Fruit fly (Drosophila melanogaster) ovary, adult (tissue): ENCODE results near the gene lmgB.
A peak's percentile ranks its signal among the peaks of the same experiment; 100 is the strongest.

Experiments used
- CG17801 ChIP-seq: fragments of 200-800 bp; optimal IDR thresholded peaks from 2 replicates; lab custom pipeline; 2019; ENCODE audit warnings: missing biosample characterization, mild to moderate bottlenecking, missing genetic modification characterization, moderate library complexity; ENCODE audit not compliant: partially characterized antibody

Gene lmgB

DNA sequence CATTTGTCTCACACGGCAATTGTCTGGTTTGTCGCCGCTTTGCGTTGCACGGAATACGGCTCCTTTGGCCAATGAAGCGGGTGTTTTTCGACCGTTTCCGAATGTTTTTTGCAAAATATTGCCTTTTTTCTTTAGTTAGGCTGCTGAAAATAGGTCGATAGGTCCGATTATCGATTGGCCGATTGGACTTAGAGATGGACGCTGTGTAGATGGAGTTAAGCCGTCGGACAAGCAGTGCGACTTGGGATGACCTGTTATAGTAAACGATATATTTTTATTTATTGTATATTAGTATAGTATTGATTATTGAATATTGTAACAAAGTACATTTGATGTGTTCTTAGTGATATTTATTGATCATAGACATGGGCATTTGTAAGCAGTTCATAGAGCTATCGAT is at the start of gene lmgB, which contains the start of gene lmgA:
TSS of gene lmgB (minus strand) at position 301 of the 400 bp plus-strand sequence.
TSS of gene lmgA (minus strand) at position 301 of the 400 bp plus-strand sequence.
- peak; percentile 55 for TF ChIP-seq CG17801

DNA sequence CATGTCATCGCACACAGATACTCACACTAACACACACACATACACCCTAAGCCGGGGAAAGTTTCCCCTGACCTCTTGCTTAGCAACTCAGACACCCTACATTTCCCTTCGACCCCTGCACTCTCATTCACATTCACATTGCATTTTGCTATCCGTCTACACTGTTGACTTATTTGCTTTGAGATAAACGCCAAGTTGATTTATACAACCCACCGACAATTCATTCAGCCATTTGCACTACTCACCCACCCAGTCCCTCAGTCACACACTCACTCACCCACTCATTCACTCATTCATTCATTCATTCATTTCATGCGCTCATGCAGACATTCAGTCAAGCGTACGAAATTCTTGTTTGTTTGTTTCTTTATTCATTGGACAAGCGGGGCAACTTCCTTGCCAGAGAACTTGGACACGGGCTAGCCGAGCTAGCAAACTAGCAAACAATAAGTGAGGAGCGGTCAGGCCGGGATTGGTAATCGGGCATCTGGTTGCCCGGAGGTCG is 48.1 kb upstream of the lmgB start:
- TF ChIP-seq CG17801, result no peak

DNA sequence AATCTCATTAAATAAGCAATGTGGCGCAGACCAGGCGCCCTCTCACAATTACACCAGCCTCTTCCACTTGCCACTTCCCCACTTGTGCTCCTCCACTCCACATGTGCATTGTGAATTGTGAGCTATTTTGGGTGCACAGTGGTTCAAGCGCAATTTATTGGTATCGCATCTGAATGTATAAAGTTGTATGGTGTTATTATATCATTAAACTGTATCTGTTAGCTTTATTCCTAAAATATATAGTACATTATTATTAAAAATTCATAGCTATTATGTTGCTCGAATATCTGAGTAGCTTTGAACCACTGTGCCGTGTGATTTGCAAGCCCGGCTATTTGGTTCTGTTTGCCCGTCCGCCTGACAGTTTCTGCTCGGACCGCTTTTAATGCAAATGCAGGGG is 46.5 kb upstream of the lmgB start:
- TF ChIP-seq CG17801, result peak; percentile 66

DNA sequence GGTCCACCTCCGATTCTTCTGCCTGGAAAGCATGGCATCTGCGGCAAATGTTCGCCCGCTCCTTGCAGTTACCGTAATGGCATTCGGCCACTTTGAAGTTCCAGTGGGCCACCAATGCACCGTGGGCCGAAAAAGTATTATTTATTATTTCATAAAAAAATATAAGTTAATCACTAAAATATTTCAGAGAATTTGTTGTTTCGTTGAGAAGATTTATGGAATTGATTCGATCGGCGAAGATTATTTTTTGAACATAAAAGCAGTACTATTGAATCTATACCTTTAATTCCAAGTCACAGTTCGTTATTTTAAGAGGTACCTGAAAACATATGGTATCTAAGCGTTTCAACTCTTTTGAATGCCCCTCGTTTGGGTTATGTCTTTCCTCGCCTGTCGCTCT is 45.8 kb upstream of the lmgB start:
- no peak for TF ChIP-seq CG17801

DNA sequence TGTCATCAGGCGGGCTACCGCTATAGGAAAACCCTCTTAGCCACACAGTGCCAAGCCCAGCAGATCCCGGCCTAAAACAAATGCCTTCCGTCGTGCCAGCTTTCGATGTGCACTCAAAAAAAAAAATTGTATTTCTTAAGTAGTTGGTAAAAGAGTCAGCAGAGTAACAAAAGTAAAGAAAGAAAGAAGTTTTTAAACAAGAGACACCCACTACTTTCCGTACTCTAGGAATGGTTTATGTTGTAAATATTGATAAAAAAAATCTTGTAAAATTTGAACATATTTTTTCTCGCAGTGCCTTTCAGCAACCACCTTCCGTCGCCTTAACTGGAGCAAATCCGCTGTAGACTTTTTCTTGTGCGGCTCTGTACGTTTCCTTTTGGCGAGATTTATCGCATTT is 44.5 kb upstream of the lmgB start:
- TF ChIP-seq CG17801, result no peak

DNA sequence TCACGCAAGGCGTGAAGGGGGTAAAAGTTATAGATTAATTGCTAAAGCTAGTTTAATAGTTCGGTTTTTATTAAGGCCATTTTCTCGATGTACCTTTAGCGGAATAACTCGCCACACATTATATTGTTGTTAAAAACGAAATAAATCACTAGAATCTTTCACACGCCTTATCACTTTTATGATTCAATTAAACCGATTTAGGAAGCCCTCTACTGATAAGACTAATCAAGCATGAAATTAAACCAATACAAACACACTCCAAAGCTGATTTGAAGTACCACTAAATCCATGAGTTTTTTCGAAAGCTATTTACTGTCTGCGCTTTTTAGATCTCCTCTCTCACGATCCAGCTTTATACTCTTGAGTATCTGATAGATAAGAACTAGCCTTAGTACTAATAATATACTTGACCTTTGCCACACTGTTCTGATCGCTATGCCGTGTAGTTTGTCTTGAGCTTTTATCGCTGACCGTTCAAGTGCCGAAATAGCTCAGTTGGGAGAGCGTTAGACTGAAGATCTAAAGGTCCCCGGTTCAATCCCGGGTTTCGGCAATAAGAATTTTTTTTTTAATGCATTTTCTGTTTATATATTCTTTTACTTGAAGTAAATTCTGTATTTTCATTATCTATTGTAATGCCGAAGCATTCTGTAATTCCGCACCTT is 42.1 kb upstream of the lmgB start:
- peak; percentile 2 for TF ChIP-seq CG17801

DNA sequence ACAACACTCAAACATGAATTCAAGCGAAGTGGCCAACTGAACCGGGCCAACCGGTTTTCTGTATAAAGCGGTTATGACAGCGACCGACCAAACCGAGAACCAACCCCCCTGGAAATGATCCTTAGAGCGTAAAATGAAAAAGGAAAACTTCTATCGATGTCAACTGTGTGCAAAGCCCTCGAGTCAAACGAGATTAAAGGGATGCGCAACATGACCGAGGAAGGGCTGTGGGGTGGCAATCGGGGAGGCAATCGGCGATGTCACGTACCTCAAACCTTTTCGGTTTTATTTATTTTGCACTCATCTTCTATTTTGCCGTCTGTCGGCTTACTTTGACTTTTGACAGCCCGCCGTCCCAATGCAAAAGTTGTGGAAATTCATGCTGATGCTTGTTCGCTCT is 27.8 kb upstream of the lmgB start:
- TF ChIP-seq CG17801, result no peak

DNA sequence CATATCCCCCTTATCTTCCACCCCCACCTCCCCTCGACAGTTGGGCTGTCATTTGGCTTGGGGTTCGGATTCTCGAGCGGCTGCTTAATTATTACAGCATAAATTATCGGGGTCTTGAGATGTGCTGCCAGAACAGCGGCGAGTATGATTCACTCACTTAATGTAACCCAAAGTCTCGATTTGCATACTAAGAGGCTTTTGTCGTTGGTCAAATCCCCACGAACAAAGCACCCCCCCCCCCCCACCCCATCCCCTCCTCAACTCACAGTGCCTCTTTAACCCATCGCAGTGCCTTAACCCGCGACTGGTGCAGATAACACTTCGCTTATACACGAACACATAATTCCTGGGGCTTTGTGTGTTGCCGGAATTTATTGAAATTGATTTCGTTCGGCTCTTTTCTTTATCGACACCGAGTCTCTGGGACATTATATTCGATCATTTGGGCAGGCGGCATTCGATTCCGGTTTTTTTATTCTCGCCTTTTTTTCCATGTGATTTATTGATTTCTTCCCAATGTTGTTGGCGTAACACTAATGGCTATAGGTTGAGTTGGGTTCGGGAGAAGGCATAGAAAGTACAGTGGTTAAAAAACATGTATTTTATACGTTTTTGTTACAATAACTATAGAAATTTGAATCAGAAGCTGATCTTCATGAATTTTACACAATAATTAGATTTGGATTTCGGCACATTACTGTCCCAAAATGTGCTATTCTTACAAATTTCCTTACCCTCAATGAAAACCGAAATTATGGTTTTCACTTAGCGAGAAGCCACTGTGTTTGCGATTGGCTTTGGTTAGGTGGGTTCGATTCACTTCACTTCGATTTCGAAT is 25.6 kb upstream of the lmgB start:
- TF ChIP-seq CG17801, result no peak

DNA sequence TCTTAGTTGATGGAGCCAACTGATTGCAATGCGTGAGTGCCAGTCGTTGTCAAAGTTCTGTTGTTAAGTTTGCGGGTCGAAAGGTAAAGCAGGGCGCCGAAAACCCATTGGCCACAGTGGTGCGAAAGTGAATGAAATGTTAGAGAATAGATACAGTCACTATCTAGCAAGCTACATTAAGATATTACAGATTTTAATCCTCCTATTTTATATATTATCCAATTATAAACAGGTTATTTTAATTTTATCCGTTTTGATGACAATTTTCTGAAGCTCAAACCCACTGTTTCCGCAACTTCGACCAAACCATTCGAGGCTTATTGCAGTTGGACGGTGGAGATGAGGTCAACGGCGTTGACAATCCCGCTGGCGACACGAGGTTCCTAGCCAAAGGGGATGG is 24.1 kb upstream of the lmgB start:
- TF ChIP-seq CG17801, result no peak

DNA sequence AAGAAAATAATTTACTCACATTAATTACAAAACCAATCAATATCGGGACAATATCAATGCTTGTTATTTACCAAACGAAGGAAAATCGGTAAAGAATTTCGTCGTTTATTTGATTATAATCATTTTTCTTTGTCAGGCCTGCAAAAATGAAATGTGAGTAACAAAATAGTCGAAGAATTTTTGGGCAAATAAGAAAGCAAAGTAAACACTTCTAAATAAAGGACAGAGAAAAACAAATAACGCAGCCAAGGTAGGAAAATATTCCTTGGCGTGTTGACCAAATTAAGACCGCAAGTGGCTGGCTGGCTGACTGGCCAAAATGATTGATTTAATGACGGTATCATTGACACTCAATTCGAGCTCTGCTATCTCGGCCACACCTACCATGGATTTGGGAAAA is 19.7 kb upstream of the lmgB start:
- TF ChIP-seq CG17801, result no peak

DNA sequence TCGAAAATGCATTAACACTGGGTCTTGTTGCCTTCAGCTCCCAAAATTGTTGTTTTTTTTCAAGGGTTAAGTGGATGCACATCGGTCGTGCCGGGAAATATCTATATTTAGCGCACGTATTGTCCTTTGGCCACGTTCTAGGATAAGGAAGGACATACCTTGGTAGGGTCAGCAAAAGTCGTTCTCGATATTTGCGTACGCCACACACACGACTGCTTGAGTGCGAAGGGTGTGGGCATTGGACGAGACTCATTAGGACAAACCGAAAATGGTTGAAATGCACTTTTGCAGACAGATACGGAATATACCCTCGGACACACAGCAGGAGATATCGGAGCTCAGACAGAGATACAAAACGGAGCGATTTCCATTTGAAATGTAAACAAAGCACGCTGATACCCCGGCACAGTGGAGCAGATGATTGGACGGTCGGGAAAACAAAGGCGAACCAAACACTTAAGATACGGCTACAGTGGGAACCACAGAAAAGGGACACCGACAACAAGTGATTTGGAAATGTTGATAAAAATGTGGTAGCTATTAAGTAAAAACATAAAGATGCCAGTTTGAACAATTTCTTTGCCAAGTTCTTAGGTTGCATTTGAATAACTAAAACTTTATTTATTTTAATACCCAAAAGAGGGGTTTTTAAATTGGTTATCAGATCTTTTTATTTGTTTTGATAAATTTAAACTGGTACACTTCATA is 17.1 kb upstream of the lmgB start:
- TF ChIP-seq CG17801, result no peak

DNA sequence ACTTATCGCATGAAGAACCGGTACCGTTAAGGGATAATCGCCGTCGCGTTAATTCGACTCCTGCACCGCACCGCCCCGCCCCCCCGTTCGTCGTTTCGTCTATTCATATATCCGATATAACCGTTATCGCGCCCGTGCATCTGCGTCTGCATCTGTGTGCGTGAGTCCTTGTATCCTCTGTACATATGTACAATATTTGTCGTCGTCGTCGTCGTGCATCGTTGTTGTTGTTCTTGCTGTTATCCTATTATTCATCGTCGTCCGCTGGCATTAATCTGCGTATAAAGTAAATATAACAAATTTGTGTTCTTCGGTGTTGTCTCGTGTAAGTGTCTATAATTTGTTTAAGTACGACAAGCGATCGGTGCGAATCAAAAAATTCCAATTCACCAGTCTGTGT is 16.2 kb upstream of the lmgB start:
- no peak for TF ChIP-seq CG17801

DNA sequence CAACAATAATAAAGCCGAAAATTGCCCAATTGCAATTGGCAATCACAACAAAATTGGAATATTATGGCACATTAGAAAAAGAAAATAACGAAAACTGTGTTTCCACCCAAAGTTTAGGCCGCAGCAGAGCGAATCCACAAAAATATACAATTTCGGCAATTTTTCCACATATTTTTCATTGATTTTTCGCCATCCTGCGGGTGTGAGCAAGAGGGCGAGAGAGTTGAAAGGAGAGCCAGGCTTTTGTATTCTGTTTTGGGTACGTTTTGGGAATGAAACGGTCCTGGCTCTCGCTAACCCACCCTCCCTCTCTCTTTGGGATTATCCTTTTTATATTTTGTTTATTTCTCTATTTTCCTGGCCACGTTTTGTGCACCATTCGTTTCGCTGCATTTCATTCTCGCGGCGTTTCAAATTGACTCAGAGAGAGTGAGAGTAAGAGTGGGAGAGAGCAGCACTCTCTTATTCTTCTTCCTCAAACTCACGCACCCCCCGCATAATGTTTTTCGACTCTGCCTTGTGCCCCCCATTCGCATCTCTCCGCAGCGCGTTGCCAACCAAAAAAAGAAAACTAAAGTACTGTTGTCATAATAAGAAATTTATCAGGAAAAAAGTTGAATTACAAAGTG is 15.4 kb upstream of the lmgB start:
- TF ChIP-seq CG17801, result no peak

DNA sequence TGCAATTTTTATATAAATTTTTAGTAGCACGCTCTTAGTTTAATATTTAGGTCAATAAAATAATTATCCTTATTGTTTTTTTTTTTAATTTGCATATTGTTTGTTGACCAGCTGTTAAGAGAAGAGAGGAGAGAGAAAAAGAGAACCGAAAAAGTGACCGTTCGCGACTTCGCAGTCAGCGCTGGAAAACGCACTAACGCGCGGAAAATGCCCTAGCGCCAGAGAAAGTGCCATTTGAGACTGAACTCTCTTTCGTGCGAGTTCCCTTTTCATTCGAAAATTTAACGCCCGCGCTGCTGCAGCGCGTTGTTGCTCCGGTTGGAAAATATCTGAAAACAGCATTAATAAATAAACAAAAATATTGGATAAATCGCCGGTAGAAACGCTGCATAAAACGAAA is 14.7 kb upstream of the lmgB start:
- no peak for TF ChIP-seq CG17801

DNA sequence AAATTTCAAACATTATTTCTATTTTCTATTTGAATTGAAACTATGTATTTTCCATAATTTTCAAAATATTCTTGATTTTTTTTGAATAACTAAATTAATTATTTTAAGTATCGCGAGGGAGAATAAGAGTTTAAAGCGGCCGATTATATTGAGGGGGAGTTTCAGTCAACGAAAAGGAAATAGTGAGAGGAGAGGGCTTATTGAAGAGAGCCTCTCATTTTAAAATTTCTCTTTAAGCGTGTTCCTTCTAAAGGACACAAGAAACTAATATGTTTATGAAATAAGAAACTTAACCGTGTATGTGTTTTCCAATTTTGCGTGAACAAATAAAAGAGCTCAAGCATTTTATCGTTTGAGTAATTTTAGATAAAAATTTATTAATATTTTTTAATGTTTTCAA is 14.2 kb upstream of the lmgB start:
- TF ChIP-seq CG17801, result no peak

DNA sequence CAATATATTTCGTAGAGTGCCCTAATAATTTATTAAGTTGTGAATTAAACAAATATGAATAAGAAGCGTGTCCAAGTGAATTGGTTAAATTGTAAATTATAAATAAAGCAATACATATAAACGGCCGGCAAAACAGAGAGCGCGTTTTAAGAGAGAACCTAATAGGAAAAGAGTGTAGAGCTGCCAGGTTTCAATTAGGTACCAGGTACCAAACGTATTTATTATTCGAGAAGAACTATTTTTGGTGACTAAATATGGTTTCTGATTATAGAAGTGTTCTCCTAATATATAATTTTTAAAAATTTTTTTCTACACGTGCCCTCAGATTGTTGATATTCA is 13.8 kb upstream of the lmgB start:
- TF ChIP-seq CG17801, result no peak
